Fruit fly (Drosophila melanogaster) whole organism, prepupa: ENCODE results near the gene Hsp67Bc.
A peak's percentile ranks its signal among the peaks of the same experiment; 100 is the strongest.

Experiments
- Blimp-1 ChIP-seq: fragments of 200-800 bp; sonication (Bioruptor generic); optimal IDR thresholded peaks from 3 replicates; lab custom pipeline; 2017; ENCODE audit warnings: missing biosample characterization, missing genetic modification characterization, mild to moderate bottlenecking, moderate library complexity, missing genetic modification reagents
- CG10631 ChIP-seq: fragments of 200-800 bp; sonication (Bioruptor generic); optimal IDR thresholded peaks from 2 replicates; lab custom pipeline; 2016; ENCODE audit warnings: missing biosample characterization, missing genetic modification characterization
- CG10669 ChIP-seq: fragments of 200-800 bp; sonication (Bioruptor generic); optimal IDR thresholded peaks from 3 replicates; lab custom pipeline; 2018; ENCODE audit warnings: missing biosample characterization, mild to moderate bottlenecking, missing genetic modification characterization, moderate library complexity
- CG11294 ChIP-seq: fragments of 200-800 bp; sonication (Bioruptor generic); IDR thresholded peaks from 2 replicates; pipeline ENCODE4 v1.3.6; 2022; ENCODE audit warnings: missing biosample characterization, missing genetic modification characterization
- CG11762 ChIP-seq: fragments of 200-800 bp; sonication (Bioruptor generic); optimal IDR thresholded peaks from 3 replicates; lab custom pipeline; 2016; ENCODE audit warnings: missing biosample characterization, missing genetic modification characterization; ENCODE audit not compliant: insufficient read depth
- CG11902 ChIP-seq: fragments of 200-800 bp; sonication (Bioruptor generic); optimal IDR thresholded peaks from 3 replicates; lab custom pipeline; 2016; ENCODE audit warnings: missing biosample characterization, missing genetic modification characterization
- CG15336 ChIP-seq: fragments of 200-800 bp; sonication (Bioruptor generic); IDR thresholded peaks from 2 replicates; pipeline ENCODE4 v1.3.6; 2022; ENCODE audit warnings: missing biosample characterization, missing genetic modification characterization
- CG1621 ChIP-seq: fragments of 200-800 bp; sonication (Bioruptor generic); optimal IDR thresholded peaks from 3 replicates; lab custom pipeline; 2018; ENCODE audit warnings: missing biosample characterization, mild to moderate bottlenecking, missing genetic modification characterization
- CG16779 ChIP-seq: fragments of 200-800 bp; sonication (Bioruptor generic); optimal IDR thresholded peaks from 3 replicates; lab custom pipeline; 2017; ENCODE audit warnings: missing biosample characterization, mild to moderate bottlenecking, missing genetic modification characterization
- CG3032 ChIP-seq: fragments of 200-800 bp; optimal IDR thresholded peaks from 2 replicates; lab custom pipeline; 2019; ENCODE audit warnings: missing biosample characterization, mild to moderate bottlenecking, missing genetic modification characterization, moderate library complexity
- CG31627 ChIP-seq: fragments of 200-800 bp; sonication (Bioruptor generic); optimal IDR thresholded peaks from 3 replicates; lab custom pipeline; 2016; ENCODE audit warnings: missing biosample characterization, missing genetic modification characterization
- CG32006 ChIP-seq: fragments of 200-800 bp; sonication (Bioruptor generic); optimal IDR thresholded peaks from 3 replicates; lab custom pipeline; 2017; ENCODE audit warnings: missing biosample characterization, mild to moderate bottlenecking, missing genetic modification characterization
- CG34406 ChIP-seq: fragments of 200-800 bp; sonication (Bioruptor generic); optimal IDR thresholded peaks from 3 replicates; lab custom pipeline; 2016; ENCODE audit warnings: missing biosample characterization, missing genetic modification characterization
- CG3919 ChIP-seq: fragments of 200-800 bp; sonication (Bioruptor generic); optimal IDR thresholded peaks from 3 replicates; lab custom pipeline; 2016; ENCODE audit warnings: missing biosample characterization, missing genetic modification characterization
- CG4318 ChIP-seq: fragments of 200-800 bp; sonication (Bioruptor generic); optimal IDR thresholded peaks from 3 replicates; lab custom pipeline; 2017; ENCODE audit warnings: missing biosample characterization, mild to moderate bottlenecking, missing genetic modification characterization
- CG6163 ChIP-seq: fragments of 200-800 bp; sonication (Bioruptor generic); IDR thresholded peaks from 3 replicates; pipeline ENCODE4 v1.3.6; 2022; ENCODE audit warnings: missing biosample characterization, missing genetic modification characterization
- CG6276 ChIP-seq: fragments of 200-800 bp; sonication (Bioruptor generic); optimal IDR thresholded peaks from 2 replicates; lab custom pipeline; 2017; ENCODE audit warnings: missing biosample characterization, mild to moderate bottlenecking, missing genetic modification characterization
- CG6792 ChIP-seq: fragments of 200-800 bp; sonication (Bioruptor generic); optimal IDR thresholded peaks from 3 replicates; lab custom pipeline; 2016; ENCODE audit warnings: missing biosample characterization, missing genetic modification characterization
- CG6854 ChIP-seq: fragments of 200-800 bp; sonication (Bioruptor generic); optimal IDR thresholded peaks from 2 replicates; lab custom pipeline; 2017; ENCODE audit warnings: missing biosample characterization, mild to moderate bottlenecking, missing genetic modification characterization
- CG8119 ChIP-seq: fragments of 200-800 bp; sonication (Bioruptor generic); IDR thresholded peaks from 3 replicates; pipeline ENCODE4 v1.3.6; 2022; ENCODE audit warnings: missing biosample characterization, missing genetic modification characterization
- CG8319 ChIP-seq: fragments of 200-800 bp; sonication (Bioruptor generic); optimal IDR thresholded peaks from 3 replicates; lab custom pipeline; 2016; ENCODE audit warnings: missing biosample characterization, missing genetic modification characterization
- CG8632 ChIP-seq: fragments of 200-800 bp; sonication (Bioruptor generic); optimal IDR thresholded peaks from 3 replicates; lab custom pipeline; 2016; ENCODE audit warnings: missing biosample characterization, missing genetic modification characterization
- CG9139 ChIP-seq: fragments of 200-800 bp; sonication (Bioruptor generic); optimal IDR thresholded peaks from 3 replicates; lab custom pipeline; 2017; ENCODE audit warnings: missing biosample characterization, mild to moderate bottlenecking, missing genetic modification characterization
- Eip78C ChIP-seq: fragments of 200-800 bp; sonication (Bioruptor generic); peaks from one replicate; lab custom pipeline; 2016; ENCODE audit warnings: missing biosample characterization, missing genetic modification characterization
- Eip93F ChIP-seq: fragments of 200-800 bp; sonication (Bioruptor generic); optimal IDR thresholded peaks from 2 replicates; lab custom pipeline; 2016; ENCODE audit warnings: missing biosample characterization, mild to moderate bottlenecking, missing genetic modification characterization
- Ets21C ChIP-seq: fragments of 200-800 bp; sonication (Bioruptor generic); optimal IDR thresholded peaks from 3 replicates; lab custom pipeline; 2016; ENCODE audit warnings: missing biosample characterization, missing genetic modification characterization
- Ets96B ChIP-seq: fragments of 200-800 bp; optimal IDR thresholded peaks from 2 replicates; lab custom pipeline; 2019; ENCODE audit warnings: missing biosample characterization, mild to moderate bottlenecking, missing genetic modification characterization, moderate library complexity
- Gug ChIP-seq: fragments of 200-800 bp; sonication (Bioruptor generic); IDR thresholded peaks from 2 replicates; pipeline ENCODE4 v1.3.6; 2022; ENCODE audit warnings: missing biosample characterization, missing genetic modification characterization
- Hr38 ChIP-seq: sonication (Bioruptor generic); optimal IDR thresholded peaks from 2 replicates; lab custom pipeline; 2016; ENCODE audit warnings: missing biosample characterization, missing genetic modification characterization
- Hr39 ChIP-seq: fragments of 200-800 bp; sonication (Bioruptor generic); optimal IDR thresholded peaks from 2 replicates; lab custom pipeline; 2016; ENCODE audit warnings: missing biosample characterization, missing genetic modification characterization
- Hr4 ChIP-seq: fragments of 200-800 bp; sonication (Bioruptor generic); optimal IDR thresholded peaks from 3 replicates; lab custom pipeline; 2016; ENCODE audit warnings: missing biosample characterization, missing genetic modification characterization
- Met ChIP-seq: fragments of 200-800 bp; sonication (Bioruptor generic); optimal IDR thresholded peaks from 3 replicates; lab custom pipeline; 2016; ENCODE audit warnings: missing biosample characterization, missing genetic modification characterization
- OdsH ChIP-seq: fragments of 200-800 bp; sonication (Bioruptor generic); optimal IDR thresholded peaks from 3 replicates; lab custom pipeline; 2016; ENCODE audit warnings: missing biosample characterization, missing genetic modification characterization
- Smox ChIP-seq: fragments of 200-800 bp; sonication (Bioruptor generic); optimal IDR thresholded peaks from 3 replicates; lab custom pipeline; 2016; ENCODE audit warnings: missing biosample characterization, missing genetic modification characterization
- Sox102F ChIP-seq: fragments of 200-800 bp; sonication (Bioruptor generic); optimal IDR thresholded peaks from 2 replicates; lab custom pipeline; 2016; ENCODE audit warnings: missing biosample characterization, mild to moderate bottlenecking, missing genetic modification characterization
- Sox14 ChIP-seq: fragments of 200-800 bp; sonication (Bioruptor generic); optimal IDR thresholded peaks from 3 replicates; lab custom pipeline; 2016; ENCODE audit warnings: missing biosample characterization, missing genetic modification characterization
- Sox15 ChIP-seq: fragments of 200-800 bp; sonication (Bioruptor generic); optimal IDR thresholded peaks from 3 replicates; lab custom pipeline; 2016; ENCODE audit warnings: missing biosample characterization, missing genetic modification characterization
- achi ChIP-seq: fragments of 200-800 bp; sonication (Bioruptor generic); optimal IDR thresholded peaks from 3 replicates; lab custom pipeline; 2016; ENCODE audit warnings: missing biosample characterization, missing genetic modification characterization
- cyc ChIP-seq: fragments of 200-800 bp; sonication (Bioruptor generic); optimal IDR thresholded peaks from 3 replicates; lab custom pipeline; 2016; ENCODE audit warnings: missing biosample characterization, missing genetic modification characterization
- dac ChIP-seq: fragments of 200-800 bp; sonication (Bioruptor generic); optimal IDR thresholded peaks from 2 replicates; lab custom pipeline; 2017; ENCODE audit warnings: missing biosample characterization, mild to moderate bottlenecking, missing genetic modification characterization
- dsx ChIP-seq: fragments of 200-800 bp; optimal IDR thresholded peaks from 3 replicates; lab custom pipeline; 2019; ENCODE audit warnings: missing biosample characterization, mild to moderate bottlenecking, missing genetic modification characterization, moderate library complexity; ENCODE audit not compliant: poor library complexity, severe bottlenecking
- eg ChIP-seq: fragments of 200-800 bp; sonication (Bioruptor generic); IDR thresholded peaks from 3 replicates; pipeline ENCODE4 v1.3.6; 2022; ENCODE audit warnings: missing biosample characterization, missing genetic modification characterization
- fd59A ChIP-seq: fragments of 200-800 bp; sonication (Bioruptor generic); optimal IDR thresholded peaks from 2 replicates; lab custom pipeline; 2017; ENCODE audit warnings: missing biosample characterization, mild to moderate bottlenecking, missing genetic modification characterization, missing genetic modification reagents
- fd85E ChIP-seq: fragments of 200-800 bp; sonication (Bioruptor generic); optimal IDR thresholded peaks from 3 replicates; lab custom pipeline; 2016; ENCODE audit warnings: missing biosample characterization, missing genetic modification characterization
- fkh ChIP-seq: fragments of 200-800 bp; sonication (Bioruptor generic); optimal IDR thresholded peaks from 3 replicates; lab custom pipeline; 2017; ENCODE audit warnings: missing biosample characterization, mild to moderate bottlenecking, missing genetic modification characterization, moderate library complexity
- pdm3 ChIP-seq: fragments of 200-800 bp; sonication (Bioruptor generic); optimal IDR thresholded peaks from 3 replicates; lab custom pipeline; 2016; ENCODE audit warnings: missing biosample characterization, missing genetic modification characterization
- spab ChIP-seq: fragments of 200-800 bp; sonication (Bioruptor generic); optimal IDR thresholded peaks from 2 replicates; lab custom pipeline; 2017; ENCODE audit warnings: missing biosample characterization, mild to moderate bottlenecking, missing genetic modification characterization, missing genetic modification reagents
- ss ChIP-seq, 2 experiments: fragments of 200-800 bp; sonication (Bioruptor generic); optimal IDR thresholded peaks; 2 replicates in 1 of 2; 3 replicates in 1 of 2; lab custom pipeline; 2017 to 2018; ENCODE audit warnings: mild to moderate bottlenecking in 2 of 2, missing biosample characterization in 2 of 2, missing genetic modification characterization in 2 of 2, moderate library complexity in 1 of 2
- svp ChIP-seq: fragments of 200-800 bp; sonication (Bioruptor generic); peaks from one replicate; lab custom pipeline; 2016; ENCODE audit warnings: missing biosample characterization, missing genetic modification characterization
- topi ChIP-seq: fragments of 200-800 bp; sonication (Bioruptor generic); optimal IDR thresholded peaks from 3 replicates; lab custom pipeline; 2016; ENCODE audit warnings: missing biosample characterization, missing genetic modification characterization
- vri ChIP-seq: fragments of 200-800 bp; sonication (Bioruptor generic); optimal IDR thresholded peaks from 3 replicates; lab custom pipeline; 2016; ENCODE audit warnings: missing biosample characterization, mild to moderate bottlenecking, missing genetic modification characterization

The Hsp67Bc gene

DNA sequence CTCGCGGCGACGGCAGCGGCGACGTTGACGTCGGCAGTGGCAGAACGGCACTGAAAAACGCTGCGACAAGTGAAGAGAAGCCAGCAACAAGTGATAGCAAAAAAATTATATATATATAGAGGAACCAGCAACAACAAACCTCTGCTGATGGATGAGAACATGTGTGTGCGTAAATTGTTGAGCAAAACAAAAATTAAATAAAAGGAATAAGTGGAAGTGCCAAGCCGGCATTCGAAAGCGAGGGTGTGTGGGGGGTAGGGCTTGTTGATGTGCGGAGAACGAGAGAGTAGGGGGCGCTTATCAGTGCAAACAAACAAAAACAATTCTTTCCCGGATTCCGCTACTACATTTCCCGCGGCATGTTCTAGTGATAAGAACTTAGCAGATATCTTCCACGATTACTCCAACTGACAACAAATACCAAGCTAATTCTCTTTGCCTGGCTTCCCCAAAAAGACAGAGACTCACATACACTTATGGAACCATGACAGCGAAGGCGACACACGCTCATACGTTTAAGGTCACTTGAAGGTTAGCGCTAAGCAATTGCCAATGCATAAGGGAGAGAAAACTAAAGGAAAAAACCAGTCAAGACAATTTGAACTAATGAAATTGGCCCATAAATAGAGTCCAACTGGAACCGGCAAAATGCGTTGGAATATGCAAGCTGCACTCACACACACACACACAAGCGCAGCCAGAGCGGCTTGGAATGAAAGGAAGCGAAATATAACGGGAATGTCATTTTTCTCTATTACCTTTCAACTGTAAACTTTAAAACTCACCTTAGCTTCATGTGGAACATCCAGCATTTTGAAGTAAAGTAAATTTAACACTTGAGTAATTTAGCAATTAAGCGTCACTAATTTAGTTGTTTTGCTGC lies 14.2 kb downstream of the Hsp67Bc start:
- TF ChIP-seq CG8632 (GFP tag; lab: Kevin White, UChicago) = no peak
- no peak for TF ChIP-seq CG4318 (GFP tag; lab: Kevin White, UChicago)
- peak; percentile 10 for TF ChIP-seq CG10669
- TF ChIP-seq cyc (GFP tag; lab: Kevin White, UChicago) = no peak
- no peak for TF ChIP-seq CG32006 (GFP tag; lab: Kevin White, UChicago)
- TF ChIP-seq OdsH (GFP tag; lab: Kevin White, UChicago) = no peak
- no peak for TF ChIP-seq CG6854 (GFP tag; lab: Kevin White, UChicago)
- peak; percentile 89 for TF ChIP-seq fkh (GFP tag; lab: Kevin White, UChicago)
- peak; percentile 86 for TF ChIP-seq svp (GFP tag; lab: Kevin White, UChicago)
- no peak for TF ChIP-seq Sox15 (GFP tag; lab: Kevin White, UChicago)
- no peak for TF ChIP-seq eg (GFP tag; lab: Robert Waterston, UW)
- no peak for TF ChIP-seq CG11762 (GFP tag; lab: Kevin White, UChicago)
- no peak for TF ChIP-seq topi (GFP tag; lab: Kevin White, UChicago)
- no peak for TF ChIP-seq Blimp-1
- TF ChIP-seq Hr39 (GFP tag; lab: Kevin White, UChicago) = no peak
- no peak for TF ChIP-seq Hr38
- no peak for TF ChIP-seq CG6792 (GFP tag; lab: Kevin White, UChicago)
- TF ChIP-seq Hr4 (GFP tag; lab: Kevin White, UChicago) = no peak
- peak; percentile 62 for TF ChIP-seq Eip93F (GFP tag; lab: Kevin White, UChicago)
- no peak for TF ChIP-seq CG11902 (GFP tag; lab: Kevin White, UChicago)
- TF ChIP-seq CG31627 (GFP tag; lab: Kevin White, UChicago) = no peak
- peak; percentile 51 for TF ChIP-seq Ets96B (tag; lab: Kevin White, UChicago)
- 0 out of 2 replicates have a peak, but pooled peaks have one; percentile 20 for TF ChIP-seq CG15336 (GFP tag; lab: Robert Waterston, UW)
- no peak for TF ChIP-seq CG3919 (GFP tag; lab: Kevin White, UChicago)
- TF ChIP-seq CG16779 (tag; lab: Kevin White, UChicago) = peak; percentile 83
- peak; percentile 48 to 77 for TF ChIP-seq ss (GFP tag; optimal IDR thresholded peaks at IDR 0.05; lab: Kevin White, UChicago)
- peak; percentile 74; the same call in 2 of the 3 replicates for TF ChIP-seq CG6163 (GFP tag; lab: Robert Waterston, UW)
- TF ChIP-seq CG34406 = no peak
- no peak; the same call in 2 of the 3 replicates for TF ChIP-seq CG8119 (GFP tag; lab: Robert Waterston, UW)
- TF ChIP-seq Met (GFP tag; lab: Kevin White, UChicago) = no peak
- TF ChIP-seq CG8319 (GFP tag; lab: Kevin White, UChicago) = no peak
- no peak for TF ChIP-seq fd85E
- TF ChIP-seq achi (GFP tag; lab: Kevin White, UChicago) = no peak
- TF ChIP-seq Eip78C (GFP tag; lab: Kevin White, UChicago) = peak; percentile 74
- TF ChIP-seq dac (GFP tag; lab: Kevin White, UChicago) = no peak
- peak; percentile 45 for TF ChIP-seq spab
- TF ChIP-seq pdm3 (GFP tag; lab: Kevin White, UChicago) = no peak
- TF ChIP-seq Sox14 (GFP tag; lab: Kevin White, UChicago) = peak; percentile 6
- TF ChIP-seq CG6276 (GFP tag; lab: Kevin White, UChicago) = peak; percentile 30
- peak; percentile 9 for TF ChIP-seq vri (GFP tag; lab: Kevin White, UChicago)
- TF ChIP-seq CG9139 (GFP tag; lab: Kevin White, UChicago) = peak; percentile 36
- no peak for TF ChIP-seq fd59A (GFP tag; lab: Kevin White, UChicago)
- peak; percentile 50 for TF ChIP-seq CG1621 (tag; lab: Kevin White, UChicago)
- TF ChIP-seq dsx (GFP tag; lab: Kevin White, UChicago) = peak; percentile 52
- TF ChIP-seq CG11294 (GFP tag; lab: Robert Waterston, UW) = no peak
- no peak for TF ChIP-seq Smox
- TF ChIP-seq Gug (GFP tag; lab: Robert Waterston, UW) = no peak
- TF ChIP-seq CG3032 (tag; lab: Kevin White, UChicago) = peak; percentile 53
- peak; percentile 20 for TF ChIP-seq CG10631 (GFP tag; lab: Kevin White, UChicago)
- no peak for TF ChIP-seq Sox102F (GFP tag; lab: Kevin White, UChicago)
- TF ChIP-seq Ets21C (GFP tag; lab: Kevin White, UChicago) = no peak
